Fruit fly (Drosophila melanogaster) whole organism, wandering third instar larva: ENCODE data around the gene CG31862.

ENCODE experiments used
- Abd-B ChIP-seq: fragments of >200 bp; optimal IDR thresholded peaks from 2 replicates; lab custom pipeline; 2017; ENCODE audit warnings: missing biosample characterization, missing genetic modification characterization
- CG9705 ChIP-seq: fragments of 200-800 bp; sonication (Bioruptor generic); optimal IDR thresholded peaks from 2 replicates; lab custom pipeline; 2018; ENCODE audit warnings: missing biosample characterization, mild to moderate bottlenecking, missing genetic modification characterization
- CrebA ChIP-seq: fragments of 200-800 bp; sonication (Bioruptor generic); optimal IDR thresholded peaks from 2 replicates; lab custom pipeline; 2016; ENCODE audit warnings: missing biosample characterization, mild to moderate bottlenecking, missing genetic modification characterization, borderline replicate concordance
- Dfd ChIP-seq: fragments of >200 bp; optimal IDR thresholded peaks from 2 replicates; lab custom pipeline; 2017; ENCODE audit warnings: missing biosample characterization, missing genetic modification characterization
- Dif ChIP-seq: fragments of 200-275, 200-300 bp; sonication (Bioruptor generic); optimal IDR thresholded peaks from 2 replicates; lab custom pipeline; 2018; ENCODE audit warnings: missing biosample characterization, missing genetic modification characterization; ENCODE audit not compliant: partially characterized antibody
- GATAd ChIP-seq: sonication (Bioruptor generic); optimal IDR thresholded peaks from 2 replicates; lab custom pipeline; 2016; ENCODE audit warnings: missing biosample characterization, missing genetic modification characterization
- HLH106 ChIP-seq: fragments of 200-800 bp; optimal IDR thresholded peaks from 3 replicates; lab custom pipeline; 2019; ENCODE audit warnings: missing biosample characterization, mild to moderate bottlenecking, missing genetic modification characterization, moderate library complexity
- Hnf4 ChIP-seq: fragments of 200-800 bp; sonication (Bioruptor generic); optimal IDR thresholded peaks from 2 replicates; lab custom pipeline; 2016; ENCODE audit warnings: missing biosample characterization, mild to moderate bottlenecking, missing genetic modification characterization
- Hr78 ChIP-seq: fragments of >200 bp; optimal IDR thresholded peaks from 2 replicates; lab custom pipeline; 2017; ENCODE audit warnings: missing biosample characterization, missing genetic modification characterization
- Hr83 ChIP-seq: fragments of 200-300 bp; sonication (Bioruptor generic); optimal IDR thresholded peaks from 2 replicates; lab custom pipeline; 2016; ENCODE audit warnings: missing biosample characterization, mild to moderate bottlenecking, missing genetic modification characterization, moderate library complexity; ENCODE audit not compliant: poor library complexity, severe bottlenecking
- Mio ChIP-seq: sonication (Bioruptor generic); optimal IDR thresholded peaks from 2 replicates; lab custom pipeline; 2016; ENCODE audit warnings: missing biosample characterization, missing genetic modification characterization
- Myc ChIP-seq: fragments of >200 bp; optimal IDR thresholded peaks from 2 replicates; lab custom pipeline; 2017
- N ChIP-seq: fragments of >200 bp; optimal IDR thresholded peaks from 2 replicates; lab custom pipeline; 2018; ENCODE audit warnings: missing biosample characterization, missing external identifiers, missing genetic modification characterization
- Rel ChIP-seq, 2 experiments: fragments of 200-800 bp; sonication (Bioruptor generic) in 1 of 2; optimal IDR thresholded peaks; 2 replicates in 1 of 2; 3 replicates in 1 of 2; lab custom pipeline; 2016 to 2019; ENCODE audit warnings: mild to moderate bottlenecking in 2 of 2, missing biosample characterization in 2 of 2, missing genetic modification characterization in 2 of 2, moderate library complexity in 1 of 2
- Sp1 ChIP-seq: fragments of 200-800 bp; sonication (Bioruptor generic); optimal IDR thresholded peaks from 3 replicates; lab custom pipeline; 2019; ENCODE audit warnings: missing biosample characterization, mild to moderate bottlenecking, missing genetic modification characterization, moderate library complexity
- Vsx2 ChIP-seq: fragments of 200-300, 225-300 bp; sonication (Bioruptor generic); optimal IDR thresholded peaks from 2 replicates; lab custom pipeline; 2018; ENCODE audit warnings: missing biosample characterization, missing genetic modification characterization; ENCODE audit not compliant: partially characterized antibody
- br ChIP-seq: fragments of 200-800 bp; sonication (Bioruptor generic); optimal IDR thresholded peaks from 2 replicates; lab custom pipeline; 2016; ENCODE audit warnings: missing biosample characterization, missing genetic modification characterization
- dmrt93B ChIP-seq: fragments of 200-800 bp; sonication (Bioruptor generic); optimal IDR thresholded peaks from 2 replicates; lab custom pipeline; 2018; ENCODE audit warnings: missing biosample characterization, mild to moderate bottlenecking, missing genetic modification characterization
- ey ChIP-seq: fragments of 200-800 bp; sonication (Bioruptor generic); optimal IDR thresholded peaks from 2 replicates; lab custom pipeline; 2016; ENCODE audit warnings: missing biosample characterization, missing genetic modification characterization
- foxo ChIP-seq, 2 experiments: fragments of 200-800 bp; sonication (Bioruptor generic); optimal IDR thresholded peaks; 2 replicates in 1 of 2; 3 replicates in 1 of 2; lab custom pipeline; 2016 to 2017; ENCODE audit warnings: missing biosample characterization in 2 of 2, missing genetic modification characterization in 2 of 2
- h ChIP-seq: fragments of 200-800 bp; sonication (Bioruptor generic); optimal IDR thresholded peaks from 3 replicates; lab custom pipeline; 2016; ENCODE audit warnings: missing biosample characterization, mild to moderate bottlenecking, missing genetic modification characterization
- jim ChIP-seq: fragments of 175-275, 200-325 bp; sonication (Bioruptor generic); optimal IDR thresholded peaks from 2 replicates; lab custom pipeline; 2016; ENCODE audit warnings: missing biosample characterization, mild to moderate bottlenecking, missing genetic modification characterization
- pan ChIP-seq: fragments of >200 bp; optimal IDR thresholded peaks from 2 replicates; lab custom pipeline; 2017
- psq ChIP-seq: fragments of 200-800 bp; sonication (Bioruptor generic); optimal IDR thresholded peaks from 3 replicates; lab custom pipeline; 2017; ENCODE audit warnings: missing biosample characterization, mild to moderate bottlenecking, missing genetic modification characterization, moderate library complexity
- rgr ChIP-seq: fragments of 200-800 bp; sonication (Bioruptor generic); optimal IDR thresholded peaks from 3 replicates; lab custom pipeline; 2016; ENCODE audit warnings: missing biosample characterization, mild to moderate bottlenecking, missing genetic modification characterization
- sage ChIP-seq: fragments of 200-800 bp; sonication (Bioruptor generic); optimal IDR thresholded peaks from 2 replicates; lab custom pipeline; 2016; ENCODE audit warnings: missing biosample characterization, mild to moderate bottlenecking, missing genetic modification characterization
- tai ChIP-seq: sonication (Bioruptor generic); optimal IDR thresholded peaks from 2 replicates; lab custom pipeline; 2016; ENCODE audit warnings: missing biosample characterization, missing genetic modification characterization
- usp ChIP-seq: fragments of >200 bp; optimal IDR thresholded peaks from 2 replicates; lab custom pipeline; 2017; ENCODE audit warnings: missing biosample characterization, missing genetic modification characterization
- woc ChIP-seq: sonication (Bioruptor generic); optimal IDR thresholded peaks from 2 replicates; lab custom pipeline; 2016; ENCODE audit warnings: missing biosample characterization, mild to moderate bottlenecking, missing genetic modification characterization

Gene CG31862

dm6 chr2L:12350880-12351279 lies 12.2 kb downstream of the CG31862 start:
- TF ChIP-seq Dfd (GFP tag; lab: Kevin White, UChicago) (peak; percentile 8), Myc (lab: Kevin White, UChicago) (no peak), foxo (GFP tag; optimal IDR thresholded peaks at IDR 0.05; lab: Kevin White, UChicago) (peak in 1 of 2 experiments; percentile 15)

dm6 chr2L:12351969-12352368 lies 13.3 kb downstream of the CG31862 start:
- TF ChIP-seq CrebA (GFP tag; lab: Kevin White, UChicago) (no peak), Dfd (GFP tag; lab: Kevin White, UChicago) (peak; percentile 97)

dm6 chr2L:12353926-12354325 lies 15.3 kb downstream of the CG31862 start:
- TF ChIP-seq Myc (lab: Kevin White, UChicago) (no peak), Dif (no peak), br (GFP tag; lab: Kevin White, UChicago) (no peak), ey (GFP tag; lab: Kevin White, UChicago) (no peak)

- TF ChIP-seq usp (GFP tag; lab: Kevin White, UChicago) (no peak), dmrt93B (no peak), rgr (no peak), Myc (lab: Kevin White, UChicago) (no peak), br (GFP tag; lab: Kevin White, UChicago) (no peak), h (GFP tag; lab: Kevin White, UChicago) (no peak), Dif (no peak), GATAd (GFP tag; lab: Kevin White, UChicago) (no peak), sage (GFP tag; lab: Kevin White, UChicago) (no peak), Hnf4 (no peak), woc (GFP tag; lab: Kevin White, UChicago) (no peak)
- TF ChIP-seq, all 38 proteins: peak for 0
Measured at dm6 chr2L:12356141-12356540, 17.5 kb downstream of the CG31862 start, which contains the start of gene CG17010. Gene CG17010 (plus strand): TSS chr2L:12356441.

dm6 chr2L:12363206-12363605 lies 24.6 kb downstream of the CG31862 start:
- TF ChIP-seq ey (GFP tag; lab: Kevin White, UChicago), result no peak
- TF ChIP-seq br (GFP tag; lab: Kevin White, UChicago), result no peak
- TF ChIP-seq pan (lab: Kevin White, UChicago), result no peak
- no peak for TF ChIP-seq dmrt93B

- TF ChIP-seq HLH106 (tag; lab: Kevin White, UChicago) (no peak), tai (no peak), jim (no peak), Mio (GFP tag; lab: Kevin White, UChicago) (no peak), rgr (no peak), CG9705 (GFP tag; lab: Kevin White, UChicago) (no peak), Vsx2 (GFP tag; lab: Kevin White, UChicago) (no peak), dmrt93B (no peak), psq (GFP tag; lab: Kevin White, UChicago) (no peak), Rel (GFP tag; optimal IDR thresholded peaks at IDR 0.05; lab: Kevin White, UChicago) (no peak), Rel (tag; optimal IDR thresholded peaks at IDR 0.05; lab: Kevin White, UChicago) (no peak), Hr83 (GFP tag; lab: Kevin White, UChicago) (no peak), foxo (GFP tag; optimal IDR thresholded peaks at IDR 0.05; lab: Kevin White, UChicago) (no peak), Sp1 (GFP tag; lab: Kevin White, UChicago) (no peak), Abd-B (GFP tag; lab: Kevin White, UChicago) (no peak), Hr78 (no peak), h (GFP tag; lab: Kevin White, UChicago) (no peak), Myc (lab: Kevin White, UChicago) (no peak), N (GFP tag; lab: Kevin White, UChicago) (no peak), usp (GFP tag; lab: Kevin White, UChicago) (no peak), sage (GFP tag; lab: Kevin White, UChicago) (no peak)
Measured at dm6 chr2L:12364090-12364489, 25.4 kb downstream of the CG31862 start.
